Worm (Caenorhabditis elegans) whole organism, midembryonic: ENCODE results near the gene srx-62.

Source experiments
- T22C8.4 ChIP-seq: fragments of 200-800 bp; sonication (Bioruptor generic); IDR thresholded peaks from 2 replicates; pipeline ENCODE4 v1.3.6; 2022; ENCODE audit warnings: missing genetic modification characterization, missing compliant biosample characterization
- cog-1 ChIP-seq: sonication (generic microtip); optimal IDR thresholded peaks from 2 replicates; lab custom pipeline; 2016; ENCODE audit warnings: missing genetic modification characterization, missing compliant biosample characterization
- flt-1 ChIP-seq: fragments of 200-800 bp; sonication (Bioruptor generic); IDR thresholded peaks from 2 replicates; pipeline ENCODE4 v1.3.6; 2022; ENCODE audit warnings: missing genetic modification characterization, missing compliant biosample characterization
- klf-2 ChIP-seq: fragments of 200-800 bp; sonication (Bioruptor generic); conservative IDR thresholded peaks from 2 replicates; pipeline ENCODE4 v1.3.6; 2022; ENCODE audit warnings: missing genetic modification reagents, missing genetic modification characterization, missing compliant biosample characterization
- med-1 ChIP-seq: sonication (generic microtip); optimal IDR thresholded peaks from 2 replicates; lab custom pipeline; 2017; ENCODE audit warnings: missing genetic modification characterization, mild to moderate bottlenecking, missing compliant biosample characterization, antibody characterized with exemption, missing genetic modification reagents; ENCODE audit not compliant: insufficient read depth
- ref-1 ChIP-seq: fragments of 200-800 bp; sonication (Bioruptor generic); conservative IDR thresholded peaks from 2 replicates; pipeline ENCODE4 v1.3.6; 2022; ENCODE audit warnings: missing genetic modification reagents, missing genetic modification characterization, missing compliant biosample characterization
- tab-1 ChIP-seq: fragments of 200-800 bp; sonication (Bioruptor generic); IDR thresholded peaks from 2 replicates; pipeline ENCODE4 v1.3.6; 2022; ENCODE audit warnings: missing genetic modification characterization, missing compliant biosample characterization
- ztf-23 ChIP-seq: fragments of 200-800 bp; sonication (Bioruptor generic); IDR thresholded peaks from 2 replicates; pipeline ENCODE4 v1.3.6; 2022; ENCODE audit warnings: missing genetic modification reagents, missing genetic modification characterization, missing compliant biosample characterization
- ztf-29 ChIP-seq: fragments of 200-800 bp; sonication (Bioruptor generic); IDR thresholded peaks from 2 replicates; pipeline ENCODE4 v1.3.6; 2022; ENCODE audit warnings: missing genetic modification reagents, missing genetic modification characterization, missing compliant biosample characterization

The srx-62 gene

ce11 chrV:3995838-3996237 lies at the start of gene srx-62:
Gene srx-62, minus strand, starts transcription at chrV:3995938.
- no peak for TF ChIP-seq tab-1
- no peak for TF ChIP-seq cog-1 (tag; lab: Kevin White, UChicago)
- no peak for TF ChIP-seq klf-2 (GFP tag; lab: Robert Waterston, UW)
- no peak for TF ChIP-seq ref-1 (GFP tag; lab: Robert Waterston, UW)
- TF ChIP-seq ztf-23 (GFP tag; lab: Robert Waterston, UW) = no peak
- TF ChIP-seq ztf-29 (GFP tag; lab: Robert Waterston, UW) = no peak
- TF ChIP-seq med-1 (GFP tag; lab: Kevin White, UChicago) = no peak
- no peak for TF ChIP-seq T22C8.4 (GFP tag; lab: Robert Waterston, UW)
- no peak for TF ChIP-seq flt-1

- TF ChIP-seq ref-1 (GFP tag; lab: Robert Waterston, UW) (no peak), ztf-23 (GFP tag; lab: Robert Waterston, UW) (no peak), ztf-29 (GFP tag; lab: Robert Waterston, UW) (no peak), cog-1 (tag; lab: Kevin White, UChicago) (no peak), tab-1 (no peak), med-1 (GFP tag; lab: Kevin White, UChicago) (no peak), T22C8.4 (GFP tag; lab: Robert Waterston, UW) (no peak), flt-1 (no peak), klf-2 (GFP tag; lab: Robert Waterston, UW) (no peak)
Observed at ce11 chrV:4043632-4044031, 47.9 kb upstream of the srx-62 start, which contains the start of gene phat-3. Gene phat-3, plus strand, starts transcription at chrV:4043932.

DNA sequence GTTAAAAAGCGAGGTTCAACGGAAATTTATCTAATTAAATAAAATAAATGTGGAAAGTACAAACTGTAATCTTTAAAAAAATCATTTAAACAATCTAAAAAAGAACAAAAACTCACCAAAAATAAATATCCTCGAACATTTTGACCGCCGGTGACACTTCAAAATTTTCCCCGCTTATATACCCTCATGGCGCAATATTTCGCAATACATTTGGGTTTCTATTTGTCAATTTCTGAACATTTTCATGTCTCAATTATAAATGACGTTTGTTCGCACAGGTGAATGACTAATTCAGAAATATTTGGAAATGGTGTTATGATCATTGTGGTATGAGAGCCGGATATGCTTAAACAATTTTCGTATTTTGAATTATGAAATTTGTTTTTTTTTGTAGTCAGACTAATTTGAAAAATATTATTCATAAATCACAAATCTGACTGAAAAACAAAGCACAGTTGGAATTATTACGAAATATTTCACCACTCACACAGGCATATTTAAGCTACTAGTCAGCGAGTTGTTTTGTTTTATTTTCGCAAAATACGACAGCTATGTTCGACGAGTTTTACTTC lies 46.2 kb upstream of the srx-62 start, which contains the start of the genes C49G7.10 and irg-2:
TSS of gene C49G7.10 (minus strand) at position 169 of the 572 bp plus-strand sequence.
TSS of gene irg-2 (plus strand) at position 329 of the 572 bp plus-strand sequence.
- no peak for TF ChIP-seq ztf-23 (GFP tag; lab: Robert Waterston, UW)
- TF ChIP-seq klf-2 (GFP tag; lab: Robert Waterston, UW) = no peak
- TF ChIP-seq T22C8.4 (GFP tag; lab: Robert Waterston, UW) = no peak

DNA sequence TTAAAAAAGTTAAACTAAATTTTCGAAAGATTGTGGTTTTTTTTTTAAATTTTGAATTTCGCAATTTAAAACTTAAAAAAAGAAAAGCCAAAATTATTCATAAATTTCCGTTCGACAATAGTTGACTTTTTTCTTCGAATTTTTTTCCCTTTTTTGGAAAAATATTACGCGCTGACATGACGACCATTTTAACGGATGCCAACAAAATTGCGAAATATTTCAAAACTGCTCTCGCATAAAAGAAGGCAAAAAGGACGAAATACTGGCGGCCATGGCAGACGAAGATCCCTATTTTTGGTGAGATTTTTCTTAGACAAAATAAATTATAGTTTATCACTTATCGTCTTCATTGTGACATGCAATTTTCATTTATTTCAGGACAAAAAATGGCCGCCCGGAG lies 42.8 kb upstream of the srx-62 start:
- TF ChIP-seq T22C8.4 (GFP tag; lab: Robert Waterston, UW) = no peak
- TF ChIP-seq med-1 (GFP tag; lab: Kevin White, UChicago) = no peak
- TF ChIP-seq ztf-23 (GFP tag; lab: Robert Waterston, UW) = no peak
- TF ChIP-seq flt-1 = no peak
- TF ChIP-seq tab-1 = no peak
- no peak for TF ChIP-seq ref-1 (GFP tag; lab: Robert Waterston, UW)
- TF ChIP-seq cog-1 (tag; lab: Kevin White, UChicago) = no peak

DNA sequence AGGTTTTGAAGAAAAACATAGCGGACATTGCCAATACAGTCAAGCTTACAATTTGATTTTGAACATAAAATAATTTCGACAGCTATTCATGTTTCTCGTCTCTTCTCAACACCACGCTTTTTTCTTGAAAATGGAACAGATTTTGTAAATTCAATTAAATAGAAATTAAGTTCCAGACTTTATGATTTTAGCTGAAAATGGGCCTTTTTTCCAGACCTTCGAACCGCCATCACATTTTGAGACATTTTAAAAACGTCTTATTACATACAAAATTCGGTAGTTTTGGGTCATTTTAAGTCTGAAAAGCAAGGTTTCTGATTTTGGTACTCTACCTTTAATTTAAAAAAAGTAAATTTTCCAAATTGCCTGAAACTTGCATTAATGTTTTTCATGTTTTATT lies 42.4 kb upstream of the srx-62 start, which contains the start of gene C49G7.12:
TSS of gene C49G7.12 (plus strand) at position 301 of the 400 bp plus-strand sequence.
- TF ChIP-seq klf-2 (GFP tag; lab: Robert Waterston, UW) (no peak), T22C8.4 (GFP tag; lab: Robert Waterston, UW) (no peak), ztf-29 (GFP tag; lab: Robert Waterston, UW) (no peak), ref-1 (GFP tag; lab: Robert Waterston, UW) (no peak), med-1 (GFP tag; lab: Kevin White, UChicago) (no peak), flt-1 (no peak), tab-1 (no peak), cog-1 (tag; lab: Kevin White, UChicago) (no peak), ztf-23 (GFP tag; lab: Robert Waterston, UW) (no peak)

DNA sequence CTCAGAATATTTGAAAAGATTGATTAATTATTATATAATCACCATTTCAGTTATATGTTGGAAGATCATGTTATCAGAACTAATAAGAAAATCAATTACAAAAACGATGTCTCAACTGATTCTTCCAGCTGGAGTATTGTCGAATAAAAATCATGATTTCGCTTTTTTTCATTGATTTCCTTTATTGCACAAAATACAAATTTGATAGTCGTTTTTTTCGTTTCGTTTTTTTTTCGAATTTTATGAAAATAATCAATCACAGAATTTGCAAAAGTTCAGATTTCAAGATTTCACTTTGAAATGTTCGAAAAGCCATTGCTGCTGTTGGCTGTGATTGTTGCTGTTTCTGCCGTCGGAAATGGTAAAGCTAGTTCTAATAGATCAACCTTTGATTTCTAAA lies 40.1 kb upstream of the srx-62 start, which contains the start of gene C49G7.13:
TSS of gene C49G7.13 (plus strand) at position 301 of the 400 bp plus-strand sequence.
- TF ChIP-seq ztf-23 (GFP tag; lab: Robert Waterston, UW) (no peak), tab-1 (no peak), med-1 (GFP tag; lab: Kevin White, UChicago) (no peak), klf-2 (GFP tag; lab: Robert Waterston, UW) (no peak), T22C8.4 (GFP tag; lab: Robert Waterston, UW) (no peak)

ce11 chrV:4034303-4034702 lies 38.6 kb upstream of the srx-62 start, which contains the start of gene C49G7.7:
Gene C49G7.7, plus strand, starts transcription at chrV:4034476.
- TF ChIP-seq med-1 (GFP tag; lab: Kevin White, UChicago) (no peak), tab-1 (no peak), cog-1 (tag; lab: Kevin White, UChicago) (no peak), T22C8.4 (GFP tag; lab: Robert Waterston, UW) (no peak)

ce11 chrV:4031319-4031718 lies 35.6 kb upstream of the srx-62 start, which contains the start of gene cyp-35A4:
Gene cyp-35A4, plus strand, starts transcription at chrV:4031619.
- TF ChIP-seq ref-1 (GFP tag; lab: Robert Waterston, UW) (no peak), med-1 (GFP tag; lab: Kevin White, UChicago) (no peak), ztf-23 (GFP tag; lab: Robert Waterston, UW) (no peak), tab-1 (no peak), ztf-29 (GFP tag; lab: Robert Waterston, UW) (no peak), klf-2 (GFP tag; lab: Robert Waterston, UW) (no peak), T22C8.4 (GFP tag; lab: Robert Waterston, UW) (no peak), cog-1 (tag; lab: Kevin White, UChicago) (no peak), flt-1 (no peak)

DNA sequence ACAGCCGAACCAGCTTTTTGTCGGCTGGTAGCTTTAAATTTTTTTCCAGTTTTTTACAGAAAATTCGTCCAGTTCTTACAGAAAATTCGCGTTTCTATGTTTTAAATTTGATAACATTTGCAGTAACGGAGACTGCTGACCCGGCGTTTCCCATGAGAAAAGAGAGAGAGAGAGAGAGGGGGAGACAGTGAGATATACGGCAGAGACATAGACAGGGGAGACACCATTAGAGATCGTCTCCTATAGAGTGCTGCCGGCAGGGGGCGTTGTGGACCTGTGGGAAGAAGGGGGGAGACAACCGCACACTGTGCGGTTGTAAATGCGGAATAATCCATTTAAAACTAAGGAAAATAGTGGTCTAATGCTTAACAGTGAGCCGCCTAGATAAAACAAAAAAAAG lies 33.9 kb upstream of the srx-62 start:
- TF ChIP-seq cog-1 (tag; lab: Kevin White, UChicago) = no peak
- TF ChIP-seq ref-1 (GFP tag; lab: Robert Waterston, UW) = 0 out of 2 replicates have a peak, but pooled peaks have one; percentile 4
- TF ChIP-seq T22C8.4 (GFP tag; lab: Robert Waterston, UW) = no peak
- TF ChIP-seq klf-2 (GFP tag; lab: Robert Waterston, UW) = 0 out of 2 replicates have a peak, but pooled peaks have one; percentile 48
- peak; percentile 16 for TF ChIP-seq med-1 (GFP tag; lab: Kevin White, UChicago)
